Fruit fly (Drosophila melanogaster) whole organism, pupa: ENCODE measurements around the gene PAPLA1.

Experiments
- CG10348 ChIP-seq: fragments of 200-800 bp; sonication (Bioruptor generic); IDR thresholded peaks from 2 replicates; pipeline ENCODE4 v1.3.6; 2022; ENCODE audit warnings: missing biosample characterization, missing genetic modification characterization
- CG13204 ChIP-seq: fragments of 200-800 bp; sonication (Bioruptor generic); optimal IDR thresholded peaks from 2 replicates; lab custom pipeline; 2018; ENCODE audit warnings: missing biosample characterization, mild to moderate bottlenecking, missing genetic modification characterization, moderate library complexity
- CG34367 ChIP-seq: fragments of 200-800 bp; sonication (Bioruptor generic); optimal IDR thresholded peaks from 2 replicates; lab custom pipeline; 2018; ENCODE audit warnings: missing biosample characterization, mild to moderate bottlenecking, missing genetic modification characterization
- CG8159 ChIP-seq: fragments of 200-800 bp; sonication (Bioruptor generic); optimal IDR thresholded peaks from 3 replicates; lab custom pipeline; 2018; ENCODE audit warnings: missing biosample characterization, mild to moderate bottlenecking, missing genetic modification characterization, moderate library complexity
- Ets98B ChIP-seq: fragments of 200-800 bp; sonication (Bioruptor generic); IDR thresholded peaks from 2 replicates; pipeline ENCODE4 v1.3.6; 2022; ENCODE audit warnings: missing biosample characterization, missing genetic modification characterization

- TF ChIP-seq CG8159 (tag; lab: Kevin White, UChicago) (no peak), CG10348 (GFP tag; lab: Robert Waterston, UW) (no peak), Ets98B (no peak), CG13204 (no peak), CG34367 (tag; lab: Kevin White, UChicago) (no peak)
These were observed 29.3 kb downstream of the PAPLA1 start for dm6 chr2L:8129996-8130641.
